Fruit fly (Drosophila melanogaster): Measurements from ENCODE around the gene tow.
A peak's percentile ranks its signal among the peaks of the same experiment; 100 is the strongest.

The tow gene

DNA sequence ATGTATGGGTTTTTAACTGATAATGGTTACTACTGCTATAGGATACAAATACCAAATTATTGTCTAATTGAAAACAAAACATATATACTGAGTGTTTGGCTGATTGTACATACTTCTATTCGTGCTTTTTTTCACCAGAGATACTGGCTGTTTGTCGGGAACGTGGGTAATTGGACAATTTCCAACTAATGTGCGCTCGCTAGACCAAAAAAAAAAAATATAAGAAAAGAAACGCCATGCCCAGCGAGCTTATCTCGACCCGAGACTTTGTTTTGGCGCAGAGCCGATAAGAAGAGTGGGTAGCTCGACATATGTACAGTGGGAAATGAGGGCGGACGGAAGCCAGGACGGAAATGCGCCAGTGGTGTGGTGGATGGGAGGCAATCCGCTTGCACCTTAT is 20.5 kb downstream of the tow start (continued):
- TF ChIP-seq gsb-n (tag; optimal IDR thresholded peaks at IDR 0.05) (no peak), exex (tag; optimal IDR thresholded peaks at IDR 0.05) (peak; percentile 83)

- TF ChIP-seq onecut (GFP tag; IDR thresholded peaks at IDR 0.05) (peak; percentile 53), Fer3 (tag; optimal IDR thresholded peaks at IDR 0.05) (peak; percentile 80), ind (GFP tag; optimal IDR thresholded peaks at IDR 0.05) (peak; percentile 78), CG34224 (GFP tag; IDR thresholded peaks at IDR 0.05; ENCODE audit: partially characterized antibody) (peak; percentile 11; the same call in 1 of the 3 replicates), CG2889 (GFP tag; IDR thresholded peaks at IDR 0.05) (peak; percentile 55; the same call in 2 of the 3 replicates), CG10366 (GFP tag; IDR thresholded peaks at IDR 0.05) (peak; percentile 67), CG3407 (GFP tag; optimal IDR thresholded peaks at IDR 0.05) (peak; percentile 69), bigmax (GFP tag; optimal IDR thresholded peaks at IDR 0.05) (no peak), Side (GFP tag; optimal IDR thresholded peaks at IDR 0.05) (peak; percentile 79), D19A (tag; optimal IDR thresholded peaks at IDR 0.05) (peak; percentile 81), Gsc (GFP tag; IDR thresholded peaks at IDR 0.05) (no peak), sna (GFP tag; IDR thresholded peaks at IDR 0.05; ENCODE audit: partially characterized antibody) (no peak), CG9876 (GFP tag; optimal IDR thresholded peaks at IDR 0.05) (peak; percentile 56), CG14667 (GFP tag; IDR thresholded peaks at IDR 0.05) (peak; percentile 64), mam (GFP tag; optimal IDR thresholded peaks at IDR 0.05) (peak; percentile 79), ap (GFP tag; IDR thresholded peaks at IDR 0.05) (peak; percentile 65), CHES-1-like (GFP tag; optimal IDR thresholded peaks at IDR 0.05) (peak; percentile 76), vfl (GFP tag; optimal IDR thresholded peaks at IDR 0.05) (peak; percentile 56), CG17385 (GFP tag; optimal IDR thresholded peaks at IDR 0.05) (peak; percentile 69), Scr (GFP tag; IDR thresholded peaks at IDR 0.05; ENCODE audit: partially characterized antibody) (no peak), bbx (GFP tag; IDR thresholded peaks at IDR 0.05; ENCODE audit: partially characterized antibody) (no peak), CG9817 (tag; optimal IDR thresholded peaks at IDR 0.05) (peak; percentile 56), CG9932 (GFP tag; IDR thresholded peaks at IDR 0.05) (peak; percentile 63), disco-r (GFP tag; optimal IDR thresholded peaks at IDR 0.05) (peak; percentile 1), CG2120 (GFP tag; optimal IDR thresholded peaks at IDR 0.05) (peak; percentile 82), ssp (GFP tag; IDR thresholded peaks at IDR 0.05) (peak; percentile 67), CG8388 (GFP tag; optimal IDR thresholded peaks at IDR 0.05) (peak; percentile 84), CG6791 (GFP tag; IDR thresholded peaks at IDR 0.05; ENCODE audit: partially characterized antibody) (no peak), fu2 (GFP tag; optimal IDR thresholded peaks at IDR 0.05) (peak; percentile 55), CG5245 (GFP tag; optimal IDR thresholded peaks at IDR 0.05) (peak; percentile 64), CG12104 (GFP tag; optimal IDR thresholded peaks at IDR 0.05) (peak; percentile 73), fd102C (GFP tag; optimal IDR thresholded peaks at IDR 0.05) (no peak), sim (GFP tag; IDR thresholded peaks at IDR 0.05) (peak; percentile 27; the same call in 1 of the 2 replicates), corto (GFP tag; optimal IDR thresholded peaks at IDR 0.05) (no peak), B-H2 (GFP tag; optimal IDR thresholded peaks at IDR 0.05) (no peak), Bdp1 (GFP tag; optimal IDR thresholded peaks at IDR 0.05) (peak; percentile 54), gro (GFP tag; optimal IDR thresholded peaks at IDR 0.05) (peak; percentile 54), dmrt11E (tag; optimal IDR thresholded peaks at IDR 0.05) (peak; percentile 85), CG13424 (tag; optimal IDR thresholded peaks at IDR 0.05) (peak; percentile 83), hkb (optimal IDR thresholded peaks at IDR 0.05) (no peak), hkb (GFP tag; IDR thresholded peaks at IDR 0.05) (peak; percentile 70; the same call in 1 of the 2 replicates), Mad (GFP tag; optimal IDR thresholded peaks at IDR 0.05) (peak; percentile 71), CG7928 (GFP tag; optimal IDR thresholded peaks at IDR 0.05) (peak; percentile 24), ase (GFP tag; IDR thresholded peaks at IDR 0.05) (peak; percentile 58; the same call in 2 of the 3 replicates), Myb (GFP tag; optimal IDR thresholded peaks at IDR 0.05) (peak; percentile 63), CG13775 (GFP tag; optimal IDR thresholded peaks at IDR 0.05) (peak; percentile 76)
Measured at dm6 chr3L:6963792-6964487, 21.3 kb downstream of the tow start.
